Worm (Caenorhabditis elegans) whole organism, L1 larva: ENCODE data around the gene Y39G8B.2.

ENCODE experiments used
- fkh-10 ChIP-seq: sonication (generic microtip); optimal IDR thresholded peaks from 2 replicates; lab custom pipeline; 2017; ENCODE audit warnings: missing biosample characterization, missing genetic modification reagents, missing genetic modification characterization
- nhr-11 ChIP-seq: fragments of 150-350 bp; optimal IDR thresholded peaks from 2 replicates; lab custom pipeline; 2014; ENCODE audit warnings: missing biosample characterization, missing genetic modification characterization
- nhr-237 ChIP-seq: fragments of 150-350 bp; optimal IDR thresholded peaks from 2 replicates; lab custom pipeline; 2014; ENCODE audit warnings: missing biosample characterization, missing genetic modification characterization
- skn-1 ChIP-seq: fragments of 150-350 bp; optimal IDR thresholded peaks from 2 replicates; lab custom pipeline; 2014; ENCODE audit warnings: missing biosample characterization, missing genetic modification characterization

DNA sequence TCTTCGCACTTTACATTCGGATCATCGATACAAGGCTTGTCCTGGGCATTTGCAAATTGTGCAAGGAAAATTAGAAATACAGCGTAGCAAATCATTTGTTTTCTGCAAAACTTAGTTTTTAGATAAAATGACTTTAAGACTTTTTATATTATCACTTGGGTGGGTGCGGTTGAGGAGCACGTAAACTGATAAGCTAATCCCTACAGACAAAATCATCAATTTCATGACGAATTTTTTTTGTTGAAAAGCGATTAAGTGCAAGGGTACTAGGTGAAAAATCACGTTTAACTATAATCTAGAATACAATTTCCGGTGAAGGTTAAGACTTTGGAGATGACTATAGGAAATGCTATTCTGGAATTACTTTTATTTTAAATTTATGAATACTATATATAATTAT is 21.5 kb upstream of the Y39G8B.2 start, which contains the start of gene F01D5.1:
- TF ChIP-seq fkh-10 (GFP tag; lab: Kevin White, UChicago): no peak
- no peak for TF ChIP-seq nhr-237 (tag; lab: Kevin White, UChicago)
- TF ChIP-seq skn-1 (tag; lab: Kevin White, UChicago): no peak
- TF ChIP-seq nhr-11: no peak
